Worm (Caenorhabditis elegans): ENCODE results near the gene F54D12.7.

Gene F54D12.7

DNA sequence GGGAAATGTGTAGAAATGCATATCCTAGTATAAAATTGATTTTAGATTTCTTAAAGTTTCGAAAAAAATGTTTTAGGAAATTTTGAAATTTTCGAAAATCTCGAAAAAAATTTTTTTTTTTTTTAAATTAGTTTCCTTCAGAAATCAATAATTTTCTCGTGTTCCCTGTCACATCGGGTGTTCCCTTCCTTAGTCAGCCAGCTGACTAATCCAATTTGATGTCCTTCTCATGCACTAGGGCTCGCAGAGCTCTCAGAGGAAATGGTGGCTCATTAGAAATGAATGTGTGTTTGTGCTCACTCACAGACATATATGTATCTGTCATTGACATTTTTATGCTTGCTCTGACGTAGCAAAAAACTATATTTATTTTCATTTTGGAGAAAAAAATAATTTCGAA is 41.4 kb downstream of the F54D12.7 start:
- TF ChIP-seq aha-1 (tag): peak; percentile 55
- no peak for TF ChIP-seq vab-7 (GFP tag; IDR thresholded peaks at IDR 0.05)

DNA sequence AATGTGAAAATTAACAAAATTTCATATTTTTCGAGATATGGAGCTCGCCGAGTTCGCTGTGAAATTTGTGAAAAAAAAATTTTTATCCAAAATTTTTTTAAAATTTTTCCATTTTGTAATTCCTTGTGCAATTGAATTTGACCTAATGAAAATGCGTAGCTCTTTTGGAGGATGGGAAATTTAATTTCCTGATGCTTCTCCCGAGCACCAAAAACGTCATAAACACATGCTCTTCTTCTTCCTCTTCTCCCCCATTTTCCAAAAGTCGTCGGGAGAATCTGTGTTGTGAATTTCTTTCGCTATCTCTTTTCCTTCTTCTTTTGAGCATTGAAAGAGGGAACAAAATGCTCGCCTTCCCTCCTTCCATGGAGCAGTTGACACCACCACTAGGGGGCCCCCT is 43.8 kb downstream of the F54D12.7 start:
- TF ChIP-seq lsy-2 (tag; optimal IDR thresholded peaks at IDR 0.05): peak in 1 of 2 experiments; percentile 7
- TF ChIP-seq mep-1 (tag; optimal IDR thresholded peaks at IDR 0.05): peak; percentile 10
- peak; percentile 60 for TF ChIP-seq ctbp-1 (GFP tag; IDR thresholded peaks at IDR 0.05)
- no peak for TF ChIP-seq daf-19 (GFP tag; conservative IDR thresholded peaks at IDR 0.05)
- TF ChIP-seq ces-1 (GFP tag; optimal IDR thresholded peaks at IDR 0.05): peak; percentile 89
- peak; percentile 30; the same call in 1 of the 2 replicates for TF ChIP-seq hmg-1.1 (GFP tag; IDR thresholded peaks at IDR 0.05)
- no peak for TF ChIP-seq nhr-41 (GFP tag; IDR thresholded peaks at IDR 0.05)
- TF ChIP-seq aha-1 (tag): peak; percentile 30

DNA sequence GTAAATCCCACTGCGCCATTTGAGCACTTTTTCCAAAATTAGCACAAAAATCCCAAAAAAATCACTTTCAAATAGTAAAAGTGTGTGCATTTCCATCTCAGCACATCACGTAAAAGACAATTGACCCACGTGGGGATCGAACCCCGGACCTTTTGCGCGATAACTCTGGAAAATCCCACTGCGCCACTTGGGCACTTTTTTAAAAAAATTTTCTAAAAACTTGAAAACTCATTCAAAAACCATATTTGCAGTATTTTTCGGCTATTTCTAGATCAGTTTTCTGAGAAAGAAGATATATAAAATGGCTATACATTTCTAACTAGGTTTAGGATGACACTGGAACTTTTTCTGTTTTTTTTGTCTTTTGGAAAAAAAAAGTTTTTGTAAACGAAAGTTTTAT is 45.1 kb downstream of the F54D12.7 start:
- TF ChIP-seq unc-62 (GFP tag; optimal IDR thresholded peaks at IDR 0.05 in 1 of 2) (peak in 1 of 2 experiments; percentile 51), unc-62 (tag; optimal IDR thresholded peaks at IDR 0.05) (no peak), aha-1 (tag) (peak; percentile 1), skn-1 (tag; optimal IDR thresholded peaks at IDR 0.05) (no peak)

DNA sequence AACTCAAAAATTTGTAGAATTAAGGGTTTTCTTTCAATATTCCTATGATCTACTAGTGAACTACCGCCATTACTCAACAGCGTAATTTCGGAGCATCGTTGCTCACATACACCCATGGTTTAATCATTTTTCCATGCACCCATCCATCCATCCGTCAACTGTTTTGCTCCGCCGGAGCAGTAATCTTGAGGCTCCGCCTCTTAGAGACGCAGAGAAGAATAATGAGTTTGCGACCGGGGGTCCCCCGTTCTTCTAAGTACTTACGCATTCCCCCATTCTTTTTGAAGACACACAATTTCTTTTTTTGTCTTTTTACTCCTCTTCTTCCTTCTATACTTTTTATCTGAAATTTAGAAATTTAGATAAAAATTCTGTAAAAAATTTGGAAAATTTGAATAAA is 47.0 kb downstream of the F54D12.7 start:
- TF ChIP-seq fkh-10 (GFP tag; optimal IDR thresholded peaks at IDR 0.05): no peak
- TF ChIP-seq duxl-1 (tag; optimal IDR thresholded peaks at IDR 0.05; ENCODE audit: poor library complexity): no peak
- no peak for TF ChIP-seq F44E2.7 (GFP tag; IDR thresholded peaks at IDR 0.05)
- 0 out of 2 replicates have a peak, but pooled peaks have one; percentile 17 for TF ChIP-seq hmg-1.1 (GFP tag; IDR thresholded peaks at IDR 0.05)
- peak; percentile 8 for TF ChIP-seq mes-2 (tag; optimal IDR thresholded peaks at IDR 0.05; ENCODE audit: poor library complexity, severe bottlenecking)
- no peak for TF ChIP-seq ceh-44 (GFP tag; IDR thresholded peaks at IDR 0.05)
- TF ChIP-seq ztf-11 (tag; optimal IDR thresholded peaks at IDR 0.05): no peak

Data from whole organism, L4 larva.